Worm (Caenorhabditis elegans) whole organism, L4 larva: ENCODE measurements around the gene abcf-1.
A peak's percentile ranks its signal among the peaks of the same experiment; 100 is the strongest.

Experiments used
- D1046.2 ChIP-seq: fragments of 200-800 bp; sonication (Bioruptor generic); IDR thresholded peaks from 2 replicates; pipeline ENCODE4 v1.3.6; 2022; ENCODE audit warnings: missing genetic modification characterization, missing compliant biosample characterization
- F10B5.3 ChIP-seq: sonication (generic microtip); optimal IDR thresholded peaks from 2 replicates; lab custom pipeline; 2016; ENCODE audit warnings: mild to moderate bottlenecking, missing genetic modification characterization, missing compliant biosample characterization
- T20F7.1 ChIP-seq: fragments of 200-800 bp; sonication (Bioruptor generic); optimal IDR thresholded peaks from 2 replicates; lab custom pipeline; 2018; ENCODE audit warnings: mild to moderate bottlenecking, missing genetic modification characterization, missing compliant biosample characterization
- Y48G9A.11 ChIP-seq: fragments of 200-800 bp; sonication (Bioruptor generic); IDR thresholded peaks from 2 replicates; pipeline ENCODE4 v1.3.6; 2022; ENCODE audit warnings: missing genetic modification reagents, missing genetic modification characterization, missing compliant biosample characterization
- ZK337.2 ChIP-seq: fragments of 200-800 bp; sonication (Bioruptor generic); IDR thresholded peaks from 2 replicates; pipeline ENCODE4 v1.3.6; 2022; ENCODE audit warnings: missing genetic modification reagents, missing genetic modification characterization, missing compliant biosample characterization
- aha-1 ChIP-seq: fragments of 150-350 bp; peaks from one replicate; lab custom pipeline; 2014; ENCODE audit warnings: missing biosample characterization, missing genetic modification characterization
- attf-4 ChIP-seq: sonication (generic microtip); optimal IDR thresholded peaks from 3 replicates; lab custom pipeline; 2017; ENCODE audit warnings: missing biosample characterization, missing genetic modification characterization
- ceh-20 ChIP-seq: fragments of 200-800 bp; sonication (Bioruptor generic); IDR thresholded peaks from 2 replicates; pipeline ENCODE4 v1.3.6; 2022; ENCODE audit warnings: missing genetic modification reagents, missing genetic modification characterization, missing compliant biosample characterization
- ceh-44 ChIP-seq: fragments of 200-800 bp; sonication (Bioruptor generic); IDR thresholded peaks from 2 replicates; pipeline ENCODE4 v1.3.6; 2022; ENCODE audit warnings: missing genetic modification reagents, missing genetic modification characterization, missing compliant biosample characterization
- ces-1 ChIP-seq: fragments of 150-350 bp; sonication (generic microtip); optimal IDR thresholded peaks from 4 replicates; lab custom pipeline; 2014; ENCODE audit warnings: missing biosample characterization, missing genetic modification reagents, missing genetic modification characterization
- cey-2 ChIP-seq: sonication (generic microtip); optimal IDR thresholded peaks from 3 replicates; lab custom pipeline; 2017; ENCODE audit warnings: missing genetic modification characterization, mild to moderate bottlenecking, missing compliant biosample characterization, antibody characterized with exemption, borderline replicate concordance; ENCODE audit not compliant: insufficient read depth
- ctbp-1 ChIP-seq: fragments of 200-800 bp; sonication (Bioruptor generic); IDR thresholded peaks from 2 replicates; pipeline ENCODE4 v1.3.6; 2022; ENCODE audit warnings: missing genetic modification reagents, missing genetic modification characterization, missing compliant biosample characterization
- daf-12 ChIP-seq: fragments of 150-350 bp; optimal IDR thresholded peaks from 2 replicates; lab custom pipeline; 2014; ENCODE audit warnings: missing biosample characterization, missing genetic modification reagents, missing genetic modification characterization
- daf-16 ChIP-seq, 3 experiments: sonication (generic microtip); optimal IDR thresholded peaks; 2 replicates each; lab custom pipeline; 2016 to 2017; ENCODE audit warnings: missing genetic modification characterization in 3 of 3, missing genetic modification reagents in 3 of 3, mild to moderate bottlenecking in 2 of 3, missing compliant biosample characterization in 2 of 3, missing biosample characterization in 1 of 3, moderate library complexity in 1 of 3
- daf-19 ChIP-seq: fragments of 200-800 bp; sonication (Bioruptor generic); conservative IDR thresholded peaks from 2 replicates; pipeline ENCODE4 v1.3.6; 2022; ENCODE audit warnings: missing genetic modification characterization, missing compliant biosample characterization
- daf-8 ChIP-seq: fragments of 200-800 bp; sonication (Bioruptor generic); IDR thresholded peaks from 2 replicates; pipeline ENCODE4 v1.3.6; 2022; ENCODE audit warnings: missing genetic modification characterization, missing compliant biosample characterization
- dmd-8 ChIP-seq: fragments of 200-800 bp; sonication (Bioruptor generic); IDR thresholded peaks from 2 replicates; pipeline ENCODE4 v1.3.6; 2022; ENCODE audit warnings: missing genetic modification characterization, missing compliant biosample characterization
- dpl-1 ChIP-seq: fragments of 150-350 bp; optimal IDR thresholded peaks from 2 replicates; lab custom pipeline; 2014; ENCODE audit warnings: missing biosample characterization, missing genetic modification reagents, missing genetic modification characterization
- duxl-1 ChIP-seq: sonication (generic microtip); optimal IDR thresholded peaks from 2 replicates; lab custom pipeline; 2016; ENCODE audit warnings: mild to moderate bottlenecking, missing genetic modification characterization, moderate library complexity, missing compliant biosample characterization; ENCODE audit not compliant: poor library complexity
- fos-1 ChIP-seq: fragments of 150-350 bp; optimal IDR thresholded peaks from 2 replicates; lab custom pipeline; 2014; ENCODE audit warnings: missing biosample characterization, missing genetic modification characterization
- hif-1 ChIP-seq, 2 experiments: sonication (generic microtip); optimal IDR thresholded peaks; 2 replicates each; lab custom pipeline; 2016 to 2017; ENCODE audit warnings: missing compliant biosample characterization in 2 of 2, missing genetic modification characterization in 2 of 2, missing genetic modification reagents in 2 of 2, missing genotype in 2 of 2, mild to moderate bottlenecking in 1 of 2
- hlh-11 ChIP-seq: fragments of 200-800 bp; sonication (Bioruptor generic); optimal IDR thresholded peaks from 2 replicates; lab custom pipeline; 2018; ENCODE audit warnings: mild to moderate bottlenecking, missing genetic modification characterization, missing compliant biosample characterization
- lin-1 ChIP-seq: fragments of 200-800 bp; sonication (Bioruptor generic); IDR thresholded peaks from 2 replicates; pipeline ENCODE4 v1.3.6; 2022; ENCODE audit warnings: missing genetic modification reagents, missing genetic modification characterization, missing compliant biosample characterization
- lin-13 ChIP-seq: fragments of 150-350 bp; optimal IDR thresholded peaks from 2 replicates; lab custom pipeline; 2014; ENCODE audit warnings: missing biosample characterization, missing genetic modification reagents, missing genetic modification characterization
- mdt-29 ChIP-seq: fragments of 200-800 bp; sonication (Bioruptor generic); IDR thresholded peaks from 2 replicates; pipeline ENCODE4 v1.3.6; 2022; ENCODE audit warnings: missing genetic modification reagents, missing genetic modification characterization, missing compliant biosample characterization
- mep-1 ChIP-seq: fragments of 150-350 bp; sonication (generic microtip); optimal IDR thresholded peaks from 3 replicates; lab custom pipeline; 2014; ENCODE audit warnings: missing biosample characterization, missing genetic modification characterization
- mxl-2 ChIP-seq: fragments of 200-800 bp; sonication (Bioruptor generic); conservative IDR thresholded peaks from 2 replicates; pipeline ENCODE4 v1.3.6; 2022; ENCODE audit warnings: missing genetic modification reagents, missing genetic modification characterization, missing compliant biosample characterization
- nhr-237 ChIP-seq: sonication (generic microtip); optimal IDR thresholded peaks from 2 replicates; lab custom pipeline; 2017; ENCODE audit warnings: missing biosample characterization, missing genetic modification characterization
- nhr-28 ChIP-seq: fragments of 150-350 bp; optimal IDR thresholded peaks from 2 replicates; lab custom pipeline; 2014; ENCODE audit warnings: missing biosample characterization, missing genetic modification characterization
- nhr-48 ChIP-seq: sonication (generic microtip); optimal IDR thresholded peaks from 2 replicates; lab custom pipeline; 2016; ENCODE audit warnings: mild to moderate bottlenecking, missing genetic modification characterization, missing compliant biosample characterization
- nhr-6 ChIP-seq: fragments of 150-350 bp; optimal IDR thresholded peaks from 2 replicates; lab custom pipeline; 2014; ENCODE audit warnings: missing biosample characterization, missing genetic modification characterization
- nhr-76 ChIP-seq: fragments of 150-350 bp; optimal IDR thresholded peaks from 2 replicates; lab custom pipeline; 2014; ENCODE audit warnings: missing biosample characterization, missing genetic modification characterization
- pha-4 ChIP-seq, 2 experiments: fragments of 150-350 bp in 1 of 2; fragments of 200-800 bp in 1 of 2; sonication (Bioruptor generic) in 1 of 2; IDR thresholded peaks in 1 of 2; optimal IDR thresholded peaks in 1 of 2; 2 replicates each; pipeline versions ENCODE4 v1.3.6 to Lab custom; 2014 to 2022; ENCODE audit warnings: missing genetic modification characterization in 2 of 2, missing genetic modification reagents in 2 of 2, missing biosample characterization in 1 of 2, missing compliant biosample characterization in 1 of 2
- pqm-1 ChIP-seq: sonication (generic microtip); optimal IDR thresholded peaks from 2 replicates; lab custom pipeline; 2017; ENCODE audit warnings: missing biosample characterization, missing genetic modification characterization
- sdz-12 ChIP-seq: fragments of 200-800 bp; sonication (Bioruptor generic); optimal IDR thresholded peaks from 2 replicates; lab custom pipeline; 2018; ENCODE audit warnings: mild to moderate bottlenecking, missing genetic modification characterization, missing compliant biosample characterization
- set-16 ChIP-seq: fragments of 200-800 bp; sonication (Bioruptor generic); IDR thresholded peaks from 2 replicates; pipeline ENCODE4 v1.3.6; 2022; ENCODE audit warnings: missing genetic modification reagents, missing genetic modification characterization, missing compliant biosample characterization
- skn-1 ChIP-seq: fragments of 150-350 bp; optimal IDR thresholded peaks from 2 replicates; lab custom pipeline; 2014; ENCODE audit warnings: missing biosample characterization, missing genetic modification characterization
- snpc-1.2 ChIP-seq: fragments of 200-800 bp; sonication (Bioruptor generic); IDR thresholded peaks from 2 replicates; pipeline ENCODE4 v1.3.6; 2022; ENCODE audit warnings: missing genetic modification reagents, missing genetic modification characterization, missing compliant biosample characterization
- spr-1 ChIP-seq: sonication (generic microtip); optimal IDR thresholded peaks from 2 replicates; lab custom pipeline; 2016; ENCODE audit warnings: mild to moderate bottlenecking, missing genetic modification characterization, missing compliant biosample characterization
- spr-3 ChIP-seq: fragments of 200-800 bp; sonication (Bioruptor generic); optimal IDR thresholded peaks from 2 replicates; lab custom pipeline; 2018; ENCODE audit warnings: mild to moderate bottlenecking, missing genetic modification characterization, missing compliant biosample characterization
- tag-97 ChIP-seq: fragments of 200-800 bp; sonication (Bioruptor generic); IDR thresholded peaks from 2 replicates; pipeline ENCODE4 v1.3.6; 2022; ENCODE audit warnings: missing genetic modification characterization, missing compliant biosample characterization
- vab-7 ChIP-seq: fragments of 200-800 bp; sonication (Bioruptor generic); IDR thresholded peaks from 2 replicates; pipeline ENCODE4 v1.3.6; 2022; ENCODE audit warnings: missing genetic modification reagents, missing genetic modification characterization, missing compliant biosample characterization
- zfp-3 ChIP-seq: fragments of 200-800 bp; sonication (Bioruptor generic); conservative IDR thresholded peaks from 2 replicates; pipeline ENCODE4 v1.3.6; 2022; ENCODE audit warnings: missing genetic modification reagents, missing genetic modification characterization, missing compliant biosample characterization
- zip-11 ChIP-seq: fragments of 200-800 bp; sonication (Bioruptor generic); IDR thresholded peaks from 2 replicates; pipeline ENCODE4 v1.3.6; 2022; ENCODE audit warnings: missing genetic modification characterization, missing compliant biosample characterization
- zip-2 ChIP-seq: fragments of 150-350 bp; optimal IDR thresholded peaks from 2 replicates; lab custom pipeline; 2014; ENCODE audit warnings: missing biosample characterization, missing genetic modification characterization
- ztf-7 ChIP-seq: fragments of 150-350 bp; optimal IDR thresholded peaks from 2 replicates; lab custom pipeline; 2014; ENCODE audit warnings: missing biosample characterization, missing genetic modification characterization

The abcf-1 gene

ce11 chrV:12780248-12780647, 17.1 kb upstream of the abcf-1 start (continued):
- TF ChIP-seq cey-2, result no peak
- peak; percentile 67 for TF ChIP-seq zfp-3 (GFP tag; lab: Robert Waterston, UW)
- peak; percentile 86 for TF ChIP-seq pha-4 (GFP tag; IDR thresholded peaks at IDR 0.05; lab: Robert Waterston, UW)
- TF ChIP-seq pha-4 (tag; optimal IDR thresholded peaks at IDR 0.05; lab: Kevin White, UChicago), result no peak
- peak; percentile 45 for TF ChIP-seq F10B5.3 (tag; lab: Kevin White, UChicago)
- TF ChIP-seq ces-1, result no peak
- no peak for TF ChIP-seq ztf-7 (tag; lab: Kevin White, UChicago)
- 0 out of 2 replicates have a peak, but pooled peaks have one; percentile 47 for TF ChIP-seq mdt-29
- peak; percentile 77 for TF ChIP-seq daf-19 (GFP tag; lab: Robert Waterston, UW)
- TF ChIP-seq dmd-8, result peak; percentile 89; the same call in 1 of the 2 replicates
- peak; percentile 85 for TF ChIP-seq Y48G9A.11 (GFP tag; lab: Robert Waterston, UW)
- TF ChIP-seq ZK337.2 (GFP tag; lab: Robert Waterston, UW), result no peak
- TF ChIP-seq nhr-237 (tag; lab: Kevin White, UChicago), result no peak
- TF ChIP-seq nhr-48 (tag; lab: Kevin White, UChicago), result peak; percentile 0
- TF ChIP-seq daf-8, result 0 out of 2 replicates have a peak, but pooled peaks have one; percentile 38
- no peak for TF ChIP-seq pqm-1 (tag; lab: Kevin White, UChicago)
- TF ChIP-seq vab-7 (GFP tag; lab: Robert Waterston, UW), result no peak
- peak; percentile 14 for TF ChIP-seq duxl-1
- TF ChIP-seq attf-4, result no peak
- TF ChIP-seq ceh-44 (GFP tag; lab: Robert Waterston, UW), result peak; percentile 65; the same call in 1 of the 2 replicates
- no peak for TF ChIP-seq nhr-76 (tag; lab: Kevin White, UChicago)
- TF ChIP-seq lin-1 (GFP tag; lab: Robert Waterston, UW), result peak; percentile 86
- peak; percentile 31 for TF ChIP-seq spr-1 (tag; lab: Kevin White, UChicago)
- TF ChIP-seq ctbp-1 (GFP tag; lab: Robert Waterston, UW), result peak; percentile 88
- no peak; the same call in 1 of the 2 replicates for TF ChIP-seq mxl-2 (GFP tag; lab: Robert Waterston, UW)
- peak; percentile 56 for TF ChIP-seq hlh-11 (tag; lab: Kevin White, UChicago)
- TF ChIP-seq spr-3 (GFP tag; lab: Kevin White, UChicago), result peak; percentile 72
- no peak for TF ChIP-seq fos-1 (tag; lab: Kevin White, UChicago)
- TF ChIP-seq zip-2 (tag; lab: Kevin White, UChicago), result no peak
- TF ChIP-seq T20F7.1 (GFP tag; lab: Kevin White, UChicago), result no peak
- TF ChIP-seq tag-97 (GFP tag; lab: Robert Waterston, UW), result no peak
- peak; percentile 21 for TF ChIP-seq nhr-28 (tag; lab: Kevin White, UChicago)
- TF ChIP-seq zip-11, result peak; percentile 75
- TF ChIP-seq hif-1 (tag; optimal IDR thresholded peaks at IDR 0.05; lab: Kevin White, UChicago), result peak in 1 of 2 experiments; percentile 43
- TF ChIP-seq nhr-6 (tag; lab: Kevin White, UChicago), result peak; percentile 73
- no peak for TF ChIP-seq mep-1 (tag; lab: Kevin White, UChicago)
- TF ChIP-seq lin-13 (GFP tag; lab: Kevin White, UChicago), result no peak
- peak; percentile 22 to 62 for TF ChIP-seq daf-16 (GFP tag; optimal IDR thresholded peaks at IDR 0.05; lab: Kevin White, UChicago)
- no peak for TF ChIP-seq daf-16 (tag; optimal IDR thresholded peaks at IDR 0.05; lab: Kevin White, UChicago)
- TF ChIP-seq D1046.2 (GFP tag; lab: Robert Waterston, UW), result peak; percentile 87
- TF ChIP-seq snpc-1.2 (GFP tag; lab: Robert Waterston, UW), result no peak; the same call in none of the 2 replicates
- no peak for TF ChIP-seq set-16 (GFP tag; lab: Robert Waterston, UW)

- TF ChIP-seq daf-12, result no peak
- no peak for TF ChIP-seq snpc-1.2 (GFP tag; lab: Robert Waterston, UW)
- TF ChIP-seq dpl-1 (GFP tag; lab: Kevin White, UChicago), result no peak
- TF ChIP-seq ceh-44 (GFP tag; lab: Robert Waterston, UW), result no peak
- TF ChIP-seq skn-1, result no peak
- no peak for TF ChIP-seq ceh-20
- no peak for TF ChIP-seq sdz-12 (GFP tag; lab: Kevin White, UChicago)
- no peak for TF ChIP-seq daf-16 (GFP tag; optimal IDR thresholded peaks at IDR 0.05; lab: Kevin White, UChicago)
- TF ChIP-seq daf-16 (tag; optimal IDR thresholded peaks at IDR 0.05; lab: Kevin White, UChicago), result no peak
- no peak for TF ChIP-seq aha-1 (tag; lab: Kevin White, UChicago)
Measured at ce11 chrV:12773852-12774251, 10.7 kb upstream of the abcf-1 start.
